ENCODE assay signal across 3 fruit fly cellular contexts in genomic region chrX:14841893-14842505, dm6.
TF ChIP-seq lines count a peak whose summit lies in the region.

No protein-coding gene starts in this region.

- TF ChIP-seq CTCF in whole organism, embryonic (GFP tag; optimal IDR thresholded peaks at IDR 0.05; lab: Kevin White, UChicago), result no peak

TF ChIP-seq in whole organism, embryonic, 481 proteins besides CTCF, POLR2A, EP300 and RAD21 (continues in another document):
- no peak for TF ChIP-seq CG8765 (GFP tag; IDR thresholded peaks at IDR 0.05; lab: Robert Waterston, UW)
- TF ChIP-seq CG2199 (GFP tag; IDR thresholded peaks at IDR 0.05; lab: Robert Waterston, UW), result 0 out of 3 replicates have a peak, but pooled peaks have one; percentile 43
- TF ChIP-seq HLH3B (GFP tag; IDR thresholded peaks at IDR 0.05; lab: Robert Waterston, UW), result peak; percentile 34; the same call in 1 of the 2 replicates
- TF ChIP-seq CG9932 (GFP tag; IDR thresholded peaks at IDR 0.05; lab: Robert Waterston, UW), result no peak; the same call in 1 of the 2 replicates
- TF ChIP-seq Deaf1 (tag; optimal IDR thresholded peaks at IDR 0.05; lab: Kevin White, UChicago), result peak; percentile 19
- TF ChIP-seq crol (GFP tag; IDR thresholded peaks at IDR 0.05; lab: Robert Waterston, UW), result no peak
- peak; percentile 15 for TF ChIP-seq Med (GFP tag; lab: Kevin White, UChicago)
- 0 out of 2 replicates have a peak, but pooled peaks have one; percentile 20 for TF ChIP-seq H2.0 (GFP tag; IDR thresholded peaks at IDR 0.05; lab: Robert Waterston, UW)
- no peak for TF ChIP-seq repo (GFP tag; optimal IDR thresholded peaks at IDR 0.05; lab: Kevin White, UChicago)
- TF ChIP-seq CG1602 (GFP tag; optimal IDR thresholded peaks at IDR 0.05; lab: Kevin White, UChicago), result no peak
- no peak for TF ChIP-seq CG7839 (tag; optimal IDR thresholded peaks at IDR 0.05; lab: Kevin White, UChicago)
- TF ChIP-seq trem (tag; optimal IDR thresholded peaks at IDR 0.05; lab: Kevin White, UChicago), result no peak
- no peak for TF ChIP-seq Aef1 (GFP tag; IDR thresholded peaks at IDR 0.05; lab: Robert Waterston, UW)
- 0 out of 3 replicates have a peak, but pooled peaks have one; percentile 21 for TF ChIP-seq Dbx (GFP tag; IDR thresholded peaks at IDR 0.05; lab: Robert Waterston, UW)
- no peak for TF ChIP-seq CG6254 (GFP tag; optimal IDR thresholded peaks at IDR 0.05; lab: Kevin White, UChicago)
- TF ChIP-seq fd96Cb (tag; optimal IDR thresholded peaks at IDR 0.05; lab: Kevin White, UChicago), result no peak
- peak; percentile 32 for TF ChIP-seq lab (GFP tag; optimal IDR thresholded peaks at IDR 0.05; lab: Kevin White, UChicago)
- TF ChIP-seq lbe (GFP tag; optimal IDR thresholded peaks at IDR 0.05; lab: Kevin White, UChicago), result no peak
- TF ChIP-seq NFAT (GFP tag; IDR thresholded peaks at IDR 0.05; lab: Robert Waterston, UW), result no peak
- TF ChIP-seq Drgx (GFP tag; IDR thresholded peaks at IDR 0.05; lab: Robert Waterston, UW), result no peak
- no peak for TF ChIP-seq al (GFP tag; IDR thresholded peaks at IDR 0.05; lab: Robert Waterston, UW)
- peak; percentile 0 for TF ChIP-seq phol (tag; optimal IDR thresholded peaks at IDR 0.05; lab: Kevin White, UChicago)
- no peak for TF ChIP-seq CG10959 (GFP tag; IDR thresholded peaks at IDR 0.05; lab: Robert Waterston, UW)
- no peak for TF ChIP-seq Ada2b (GFP tag; IDR thresholded peaks at IDR 0.05; lab: Robert Waterston, UW)
- TF ChIP-seq pan (optimal IDR thresholded peaks at IDR 0.05; lab: Kevin White, UChicago), result no peak
- TF ChIP-seq pan (GFP tag; optimal IDR thresholded peaks at IDR 0.05 in 1 of 2, IDR thresholded peaks at IDR 0.05 in 1 of 2), result no peak
- peak; percentile 21 for TF ChIP-seq Sox102F (GFP tag; optimal IDR thresholded peaks at IDR 0.05; lab: Kevin White, UChicago)
- TF ChIP-seq Hr78 (GFP tag; optimal IDR thresholded peaks at IDR 0.05; lab: Kevin White, UChicago), result no peak
- peak; percentile 8 for TF ChIP-seq CG2678 (tag; optimal IDR thresholded peaks at IDR 0.05; lab: Kevin White, UChicago)
- no peak for TF ChIP-seq CG1603 (tag; optimal IDR thresholded peaks at IDR 0.05; lab: Kevin White, UChicago)
- peak; percentile 40 for TF ChIP-seq zf30C (GFP tag; optimal IDR thresholded peaks at IDR 0.05; lab: Kevin White, UChicago)

TF ChIP-seq in whole organism, prepupa, 60 proteins besides CTCF, POLR2A, EP300 and RAD21:
- TF ChIP-seq topi (GFP tag; optimal IDR thresholded peaks at IDR 0.05; lab: Kevin White, UChicago) (no peak), svp (GFP tag; lab: Kevin White, UChicago) (peak; percentile 30)

TF ChIP-seq in whole organism, pupa, 21 proteins besides CTCF, POLR2A, EP300 and RAD21:
- TF ChIP-seq EcR (GFP tag; optimal IDR thresholded peaks at IDR 0.05; lab: Kevin White, UChicago) (peak; percentile 72), CG14655 (GFP tag; optimal IDR thresholded peaks at IDR 0.05; lab: Kevin White, UChicago) (no peak)

Comparison
In these comparisons a context has a peak if more than half of its experiments do, and no peak if none do; other contexts are left out.
1. Of the 7 proteins assayed by ChIP-seq in both whole organism, embryonic and whole organism, prepupa: peak only in whole organism, embryonic: Sox102F; only in whole organism, prepupa: none; in both: none; in neither: 6.